Worm (Caenorhabditis elegans): ENCODE data around the gene col-10.

DNA sequence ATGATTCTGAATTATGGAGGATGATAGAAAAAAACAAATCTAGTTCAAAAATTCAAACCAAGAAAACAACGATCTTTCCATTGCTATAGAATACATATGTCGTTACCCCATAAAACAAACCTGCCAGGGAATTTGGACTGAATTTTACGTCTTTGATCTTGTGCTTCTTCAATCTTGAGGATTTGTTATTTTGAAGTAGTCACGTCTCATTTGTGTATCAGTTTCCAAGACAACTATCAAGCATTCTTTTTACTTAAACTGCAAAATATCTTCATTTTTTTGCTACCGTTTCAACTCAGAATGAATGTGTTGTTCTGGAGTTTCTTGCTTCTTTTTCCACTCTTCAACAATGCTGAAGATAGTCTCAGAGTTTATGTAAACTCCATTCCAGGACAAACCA lies 34.3 kb downstream of the col-10 start, which contains the start of gene F21C10.19:
- no peak for TF ChIP-seq ZK546.5 (tag; optimal IDR thresholded peaks at IDR 0.05)
- TF ChIP-seq lin-13 (GFP tag; optimal IDR thresholded peaks at IDR 0.05), result no peak
- no peak for TF ChIP-seq nhr-48 (tag; optimal IDR thresholded peaks at IDR 0.05)
- no peak for TF ChIP-seq egl-43 (GFP tag; IDR thresholded peaks at IDR 0.05)
- TF ChIP-seq mxl-2 (GFP tag; conservative IDR thresholded peaks at IDR 0.05), result no peak
- no peak for TF ChIP-seq unc-130 (GFP tag; optimal IDR thresholded peaks at IDR 0.05)
- TF ChIP-seq dve-1 (tag; optimal IDR thresholded peaks at IDR 0.05; ENCODE audit: insufficient read depth), result no peak
- no peak for TF ChIP-seq unc-62 (GFP tag; optimal IDR thresholded peaks at IDR 0.05 in 1 of 2)
- no peak for TF ChIP-seq unc-62 (tag; optimal IDR thresholded peaks at IDR 0.05)
- TF ChIP-seq hmg-1.1 (GFP tag; IDR thresholded peaks at IDR 0.05), result no peak
- no peak for TF ChIP-seq madf-9 (GFP tag; conservative IDR thresholded peaks at IDR 0.05)
